Comparison of ENCODE assay signal across 3 fruit fly cellular contexts in genomic region chr2L:14095683-14096082, dm6.
TF ChIP-seq lines count a peak whose summit lies in the region.

No protein-coding gene starts in this region.

- no peak for TF ChIP-seq CTCF in whole organism, embryonic (GFP tag; optimal IDR thresholded peaks at IDR 0.05; lab: Kevin White, UChicago)

TF ChIP-seq in whole organism, embryonic, 481 proteins besides CTCF, POLR2A, EP300 and RAD21:
- TF ChIP-seq pros (GFP tag; optimal IDR thresholded peaks at IDR 0.05; lab: Kevin White, UChicago), result peak; percentile 34
- peak; percentile 22 for TF ChIP-seq cg (GFP tag; optimal IDR thresholded peaks at IDR 0.05; lab: Kevin White, UChicago)
- TF ChIP-seq CG18011 (GFP tag; optimal IDR thresholded peaks at IDR 0.05; lab: Kevin White, UChicago), result no peak
- TF ChIP-seq Chrac-16 (GFP tag; optimal IDR thresholded peaks at IDR 0.05; lab: Kevin White, UChicago), result no peak
- no peak for TF ChIP-seq crol (GFP tag; IDR thresholded peaks at IDR 0.05; lab: Robert Waterston, UW)
- no peak for TF ChIP-seq pan (optimal IDR thresholded peaks at IDR 0.05; lab: Kevin White, UChicago)
- TF ChIP-seq pan (GFP tag; optimal IDR thresholded peaks at IDR 0.05 in 1 of 2, IDR thresholded peaks at IDR 0.05 in 1 of 2), result no peak
- peak; percentile 28 for TF ChIP-seq nerfin-1 (tag; optimal IDR thresholded peaks at IDR 0.05; lab: Kevin White, UChicago)
- TF ChIP-seq NfI (GFP tag; optimal IDR thresholded peaks at IDR 0.05; lab: Kevin White, UChicago), result no peak
- TF ChIP-seq bbx (GFP tag; IDR thresholded peaks at IDR 0.05; lab: Robert Waterston, UW; ENCODE audit: partially characterized antibody), result peak; percentile 13; the same call in 1 of the 2 replicates
- TF ChIP-seq zen (tag; optimal IDR thresholded peaks at IDR 0.05; lab: Kevin White, UChicago), result no peak
- no peak for TF ChIP-seq twi (tag; optimal IDR thresholded peaks at IDR 0.05; lab: Kevin White, UChicago)
- TF ChIP-seq cad (GFP tag; optimal IDR thresholded peaks at IDR 0.05; lab: Kevin White, UChicago), result no peak
- no peak for TF ChIP-seq Hand (GFP tag; optimal IDR thresholded peaks at IDR 0.05; lab: Kevin White, UChicago)
- peak; percentile 88 for TF ChIP-seq Hr39 (optimal IDR thresholded peaks at IDR 0.05; lab: Kevin White, UChicago)
- no peak for TF ChIP-seq CG31388 (GFP tag; optimal IDR thresholded peaks at IDR 0.05; lab: Kevin White, UChicago)
TF ChIP-seq in whole organism, embryonic: peak in this region for 5.

TF ChIP-seq in whole organism, prepupa, 60 proteins besides CTCF, POLR2A, EP300 and RAD21:
- TF ChIP-seq CG10669 (GFP tag; optimal IDR thresholded peaks at IDR 0.05; lab: Kevin White, UChicago) (no peak), svp (GFP tag; lab: Kevin White, UChicago) (peak; percentile 48)

TF ChIP-seq in whole organism, wandering third instar larva, 38 proteins besides CTCF, POLR2A, EP300 and RAD21:
- TF ChIP-seq GATAd (GFP tag; optimal IDR thresholded peaks at IDR 0.05; lab: Kevin White, UChicago) (no peak), Dfd (GFP tag; optimal IDR thresholded peaks at IDR 0.05; lab: Kevin White, UChicago) (peak; percentile 56), dsf (GFP tag; optimal IDR thresholded peaks at IDR 0.05; lab: Kevin White, UChicago; ENCODE audit: borderline replicate concordance) (no peak)

Comparison
In these comparisons a context has a peak if more than half of its experiments do, and no peak if none do; other contexts are left out.
1. Of the 7 proteins assayed by ChIP-seq in both whole organism, embryonic and whole organism, prepupa: peak only in whole organism, embryonic: Hr39; only in whole organism, prepupa: none; in both: none; in neither: 6.